Worm (Caenorhabditis elegans): ENCODE results near the gene Y73F4A.1.

- TF ChIP-seq ama-1 (optimal IDR thresholded peaks at IDR 0.05): no peak
- TF ChIP-seq eyg-1 (tag; optimal IDR thresholded peaks at IDR 0.05): no peak
These were observed 35.0 kb upstream of the Y73F4A.1 start for ce11 chrIV:9080201-9080600.
